Fruit fly (Drosophila melanogaster) whole organism, embryonic: ENCODE data around the gene CG13920.

ENCODE experiments used
- CG10979 ChIP-seq: fragments of 200-800 bp; sonication (Bioruptor generic); optimal IDR thresholded peaks from 2 replicates; lab custom pipeline; 2018; ENCODE audit warnings: missing biosample characterization, mild to moderate bottlenecking, missing genetic modification characterization, moderate library complexity
- CG14014 ChIP-seq: fragments of 200-800 bp; sonication (Bioruptor generic); IDR thresholded peaks from 2 replicates; pipeline ENCODE4 v1.3.6; 2022; ENCODE audit warnings: missing biosample characterization, missing genetic modification characterization
- CG15073 ChIP-seq: fragments of 200-800 bp; sonication (Bioruptor generic); optimal IDR thresholded peaks from 2 replicates; lab custom pipeline; 2016; ENCODE audit warnings: missing biosample characterization, missing genetic modification characterization
- CG1602 ChIP-seq: fragments of 200-800 bp; sonication (Bioruptor generic); optimal IDR thresholded peaks from 3 replicates; lab custom pipeline; 2016; ENCODE audit warnings: missing biosample characterization, missing genetic modification characterization
- CG17385 ChIP-seq: fragments of 200-800 bp; sonication (Bioruptor generic); optimal IDR thresholded peaks from 3 replicates; lab custom pipeline; 2018; ENCODE audit warnings: missing biosample characterization, mild to moderate bottlenecking, missing genetic modification characterization
- CG30431 ChIP-seq: fragments of 200-800 bp; sonication (Bioruptor generic); optimal IDR thresholded peaks from 2 replicates; lab custom pipeline; 2017; ENCODE audit warnings: missing biosample characterization, missing genetic modification characterization
- CG31388 ChIP-seq: fragments of 200-800 bp; sonication (Bioruptor generic); optimal IDR thresholded peaks from 2 replicates; lab custom pipeline; 2016; ENCODE audit warnings: missing biosample characterization, missing genetic modification characterization
- CG34422 ChIP-seq: fragments of 200-800 bp; sonication (Bioruptor generic); IDR thresholded peaks from 3 replicates; pipeline ENCODE4 v1.3.6; 2022; ENCODE audit warnings: missing biosample characterization, missing genetic modification characterization
- CG3847 ChIP-seq: fragments of 200-800 bp; sonication (Bioruptor generic); IDR thresholded peaks from 2 replicates; pipeline ENCODE4 v1.3.6; 2022; ENCODE audit warnings: missing biosample characterization, missing genetic modification characterization
- CG3995 ChIP-seq: fragments of 200-800 bp; sonication (Bioruptor generic); optimal IDR thresholded peaks from 3 replicates; lab custom pipeline; 2016; ENCODE audit warnings: missing biosample characterization, missing genetic modification characterization
- CG42726 ChIP-seq: fragments of 200-800 bp; sonication (Bioruptor generic); IDR thresholded peaks from 2 replicates; pipeline ENCODE4 v1.3.6; 2022; ENCODE audit warnings: missing biosample characterization, missing genetic modification characterization; ENCODE audit not compliant: partially characterized antibody
- CG5953 ChIP-seq: fragments of 200-800 bp; sonication (Bioruptor generic); IDR thresholded peaks from 2 replicates; pipeline ENCODE4 v1.3.6; 2022; ENCODE audit warnings: missing biosample characterization, missing genetic modification characterization
- CG9437 ChIP-seq: fragments of 200-800 bp; sonication (Bioruptor generic); optimal IDR thresholded peaks from 2 replicates; lab custom pipeline; 2018; ENCODE audit warnings: missing biosample characterization, mild to moderate bottlenecking, missing genetic modification characterization
- CTCF ChIP-seq: fragments of 200-800 bp; sonication (Bioruptor generic); optimal IDR thresholded peaks from 2 replicates; lab custom pipeline; 2017; ENCODE audit warnings: missing biosample characterization, mild to moderate bottlenecking, missing genetic modification characterization, moderate library complexity
- D19B ChIP-seq: fragments of 200-800 bp; sonication (Bioruptor generic); optimal IDR thresholded peaks from 2 replicates; lab custom pipeline; 2017; ENCODE audit warnings: missing biosample characterization, mild to moderate bottlenecking, missing genetic modification characterization
- Dll ChIP-seq: fragments of 200-800 bp; sonication (Bioruptor generic); IDR thresholded peaks from 4 replicates; pipeline ENCODE4 v1.3.6; 2022; ENCODE audit warnings: missing biosample characterization, missing genetic modification characterization; ENCODE audit not compliant: partially characterized antibody
- Fer2 ChIP-seq: fragments of 200-800 bp; sonication (Bioruptor generic); optimal IDR thresholded peaks from 2 replicates; lab custom pipeline; 2018; ENCODE audit warnings: missing biosample characterization, mild to moderate bottlenecking, missing genetic modification characterization, moderate library complexity
- Hmx ChIP-seq: fragments of 200-800 bp; sonication (Bioruptor generic); optimal IDR thresholded peaks from 2 replicates; lab custom pipeline; 2016; ENCODE audit warnings: missing biosample characterization, missing genetic modification characterization
- Hr51 ChIP-seq, 2 experiments: fragments of 200-800 bp; sonication (Bioruptor generic); optimal IDR thresholded peaks; 2 replicates in 1 of 2; 3 replicates in 1 of 2; lab custom pipeline; 2016 to 2018; ENCODE audit warnings: missing biosample characterization in 2 of 2, missing genetic modification characterization in 2 of 2, mild to moderate bottlenecking in 1 of 2, moderate library complexity in 1 of 2
- Mes4 ChIP-seq: fragments of 200-800 bp; sonication (Bioruptor generic); optimal IDR thresholded peaks from 2 replicates; lab custom pipeline; 2016; ENCODE audit warnings: missing biosample characterization, missing genetic modification characterization
- NfI ChIP-seq: fragments of 200-800 bp; sonication (Bioruptor generic); optimal IDR thresholded peaks from 3 replicates; lab custom pipeline; 2018; ENCODE audit warnings: missing biosample characterization, mild to moderate bottlenecking, missing genetic modification characterization, moderate library complexity
- Poxn ChIP-seq: fragments of 200-800 bp; sonication (Bioruptor generic); IDR thresholded peaks from 2 replicates; pipeline ENCODE4 v1.3.6; 2022; ENCODE audit warnings: missing biosample characterization, missing genetic modification characterization
- Six4 ChIP-seq: fragments of 200-800 bp; sonication (Bioruptor generic); optimal IDR thresholded peaks from 2 replicates; lab custom pipeline; 2016; ENCODE audit warnings: missing biosample characterization, missing genetic modification characterization
- Sry-β ChIP-seq: fragments of 200-800 bp; sonication (Bioruptor generic); optimal IDR thresholded peaks from 2 replicates; lab custom pipeline; 2018; ENCODE audit warnings: missing biosample characterization, mild to moderate bottlenecking, missing genetic modification characterization, moderate library complexity
- Vsx1 ChIP-seq: fragments of 200-800 bp; sonication (Bioruptor generic); optimal IDR thresholded peaks from 2 replicates; lab custom pipeline; 2017; ENCODE audit warnings: missing biosample characterization, mild to moderate bottlenecking, missing genetic modification characterization, missing genetic modification reagents
- al ChIP-seq: fragments of 200-800 bp; sonication (Bioruptor generic); IDR thresholded peaks from 2 replicates; pipeline ENCODE4 v1.3.6; 2022; ENCODE audit warnings: missing biosample characterization, missing genetic modification characterization
- ap ChIP-seq: fragments of 200-800 bp; sonication (Bioruptor generic); IDR thresholded peaks from 2 replicates; pipeline ENCODE4 v1.3.6; 2022; ENCODE audit warnings: missing biosample characterization, missing genetic modification characterization
- ara ChIP-seq: fragments of 200-800 bp; sonication (Bioruptor generic); IDR thresholded peaks from 2 replicates; pipeline ENCODE4 v1.3.6; 2022; ENCODE audit warnings: missing biosample characterization, missing genetic modification characterization
- bbx ChIP-seq: fragments of 200-800 bp; sonication (Bioruptor generic); IDR thresholded peaks from 2 replicates; pipeline ENCODE4 v1.3.6; 2022; ENCODE audit warnings: missing biosample characterization, missing genetic modification characterization; ENCODE audit not compliant: partially characterized antibody
- cad ChIP-seq: fragments of >200 bp; optimal IDR thresholded peaks from 2 replicates; lab custom pipeline; 2017; ENCODE audit warnings: missing biosample characterization, missing genetic modification characterization
- crc ChIP-seq: fragments of 200-800 bp; sonication (Bioruptor generic); optimal IDR thresholded peaks from 2 replicates; lab custom pipeline; 2016; ENCODE audit warnings: missing biosample characterization, missing genetic modification characterization
- crol ChIP-seq: fragments of 200-800 bp; sonication (Bioruptor generic); IDR thresholded peaks from 2 replicates; pipeline ENCODE4 v1.3.6; 2022; ENCODE audit warnings: missing biosample characterization, missing genetic modification characterization
- cwo ChIP-seq: fragments of 200-800 bp; sonication (Bioruptor generic); optimal IDR thresholded peaks from 3 replicates; lab custom pipeline; 2017; ENCODE audit warnings: missing biosample characterization, missing genetic modification characterization, mild to moderate bottlenecking, moderate library complexity, missing genetic modification reagents
- ewg ChIP-seq: fragments of 200-800 bp; sonication (Bioruptor generic); optimal IDR thresholded peaks from 3 replicates; lab custom pipeline; 2017; ENCODE audit warnings: mild to moderate bottlenecking, missing biosample characterization, missing genetic modification reagents, missing genetic modification characterization
- gro ChIP-seq: fragments of 200-800 bp; sonication (Bioruptor generic); optimal IDR thresholded peaks from 2 replicates; lab custom pipeline; 2016; ENCODE audit warnings: missing biosample characterization, missing genetic modification characterization
- gt ChIP-seq: fragments of 200-800 bp; sonication (Bioruptor generic); IDR thresholded peaks from 2 replicates; pipeline ENCODE4 v1.3.6; 2022; ENCODE audit warnings: missing biosample characterization, missing genetic modification characterization
- insv ChIP-seq, 2 experiments: fragments of 200-800 bp; sonication (Bioruptor generic); optimal IDR thresholded peaks; 3 replicates each; lab custom pipeline; 2016 to 2018; ENCODE audit warnings: missing biosample characterization in 2 of 2, missing genetic modification characterization in 2 of 2
- jigr1 ChIP-seq: fragments of 200-800 bp; sonication (Bioruptor generic); IDR thresholded peaks from 3 replicates; pipeline ENCODE4 v1.3.6; 2022; ENCODE audit warnings: missing biosample characterization, missing genetic modification characterization
- knrl ChIP-seq: fragments of 200-800 bp; sonication (Bioruptor generic); IDR thresholded peaks from 3 replicates; pipeline ENCODE4 v1.3.6; 2022; ENCODE audit warnings: missing biosample characterization, missing genetic modification characterization; ENCODE audit not compliant: partially characterized antibody
- lola ChIP-seq, 3 experiments: fragments of >200 bp in 2 of 3; fragments of 200-800 bp in 1 of 3; sonication (Bioruptor generic) in 1 of 3; optimal IDR thresholded peaks; 2 replicates each; lab custom pipeline; 2017 to 2019; ENCODE audit warnings: missing biosample characterization in 3 of 3, missing genetic modification characterization in 3 of 3, mild to moderate bottlenecking in 1 of 3, moderate library complexity in 1 of 3
- oc ChIP-seq: fragments of 200-800 bp; sonication (Bioruptor generic); optimal IDR thresholded peaks from 2 replicates; lab custom pipeline; 2018; ENCODE audit warnings: missing biosample characterization, mild to moderate bottlenecking, missing genetic modification characterization, moderate library complexity
- onecut ChIP-seq: fragments of 200-800 bp; sonication (Bioruptor generic); IDR thresholded peaks from 2 replicates; pipeline ENCODE4 v1.3.6; 2022; ENCODE audit warnings: missing biosample characterization, missing genetic modification characterization
- p53 ChIP-seq: fragments of 200-800 bp; sonication (Bioruptor generic); optimal IDR thresholded peaks from 2 replicates; lab custom pipeline; 2016; ENCODE audit warnings: missing biosample characterization, missing genetic modification characterization
- peb ChIP-seq: fragments of 200-800 bp; sonication (Bioruptor generic); IDR thresholded peaks from 2 replicates; pipeline ENCODE4 v1.3.6; 2022; ENCODE audit warnings: missing biosample characterization, missing genetic modification characterization
- row ChIP-seq: fragments of 200-800 bp; sonication (Bioruptor generic); IDR thresholded peaks from 3 replicates; pipeline ENCODE4 v1.3.6; 2022; ENCODE audit warnings: missing biosample characterization, missing genetic modification characterization
- run ChIP-seq: fragments of 200-800 bp; sonication (Bioruptor generic); optimal IDR thresholded peaks from 3 replicates; lab custom pipeline; 2018; ENCODE audit warnings: missing biosample characterization, mild to moderate bottlenecking, missing genetic modification characterization
- sqz ChIP-seq: fragments of 200-800 bp; sonication (Bioruptor generic); optimal IDR thresholded peaks from 3 replicates; lab custom pipeline; 2018; ENCODE audit warnings: missing biosample characterization, mild to moderate bottlenecking, missing genetic modification characterization
- ttk ChIP-seq: fragments of 200-800 bp; sonication (Bioruptor generic); IDR thresholded peaks from 2 replicates; pipeline ENCODE4 v2.1.2; 2022; ENCODE audit warnings: missing biosample characterization, missing genetic modification characterization
- usp ChIP-seq: fragments of >200 bp; optimal IDR thresholded peaks from 2 replicates; lab custom pipeline; 2017; ENCODE audit warnings: missing biosample characterization, missing genetic modification characterization
- zen ChIP-seq: fragments of 200-800 bp; sonication (Bioruptor generic); optimal IDR thresholded peaks from 3 replicates; lab custom pipeline; 2018; ENCODE audit warnings: missing biosample characterization, mild to moderate bottlenecking, missing genetic modification characterization, moderate library complexity
- zen2 ChIP-seq: fragments of 200-800 bp; sonication (Bioruptor generic); IDR thresholded peaks from 3 replicates; pipeline ENCODE4 v1.3.6; 2022; ENCODE audit warnings: missing biosample characterization, missing genetic modification characterization; ENCODE audit not compliant: partially characterized antibody

Gene CG13920

dm6 chr3L:1668504-1668903 is 19.8 kb downstream of the CG13920 start, which contains the start of gene RpL23A (continued):
- TF ChIP-seq CG17385 (GFP tag; lab: Kevin White, UChicago) (peak; percentile 89), CG3995 (GFP tag; lab: Kevin White, UChicago) (peak; percentile 81), ap (GFP tag; lab: Robert Waterston, UW) (peak; percentile 85), CG31388 (GFP tag; lab: Kevin White, UChicago) (peak; percentile 83), crc (GFP tag; lab: Kevin White, UChicago) (peak; percentile 95), knrl (GFP tag; lab: Robert Waterston, UW) (peak; percentile 72), al (GFP tag; lab: Robert Waterston, UW) (peak; percentile 91), insv (GFP tag; optimal IDR thresholded peaks at IDR 0.05; lab: Kevin White, UChicago) (peak in 1 of 2 experiments; percentile 84), CG5953 (GFP tag; lab: Robert Waterston, UW) (peak; percentile 90), crol (GFP tag; lab: Robert Waterston, UW) (peak; percentile 58), lola (GFP tag; optimal IDR thresholded peaks at IDR 0.05; lab: Kevin White, UChicago) (peak in 1 of 3 experiments; percentile 70), CG15073 (GFP tag; lab: Kevin White, UChicago) (peak; percentile 22), Fer2 (peak; percentile 92), CG10979 (tag; lab: Kevin White, UChicago) (peak; percentile 86), gro (peak; percentile 97), bbx (GFP tag; lab: Robert Waterston, UW) (peak; percentile 41; the same call in 1 of the 2 replicates), onecut (GFP tag; lab: Robert Waterston, UW) (peak; percentile 93), D19B (GFP tag; lab: Kevin White, UChicago) (peak; percentile 82), jigr1 (GFP tag; lab: Robert Waterston, UW) (0 out of 3 replicates have a peak, but pooled peaks have one; percentile 24), peb (peak; percentile 82), run (tag; lab: Kevin White, UChicago) (peak; percentile 70), Mes4 (GFP tag; lab: Kevin White, UChicago) (peak; percentile 99), Vsx1 (GFP tag; lab: Kevin White, UChicago) (peak; percentile 98), ewg (GFP tag; lab: Kevin White, UChicago) (peak; percentile 93), CG34422 (GFP tag; lab: Robert Waterston, UW) (peak; percentile 93), oc (peak; percentile 88), CTCF (GFP tag; lab: Kevin White, UChicago) (peak; percentile 65), Hr51 (GFP tag; optimal IDR thresholded peaks at IDR 0.05; lab: Kevin White, UChicago) (peak; percentile 79 to 97), Dll (GFP tag; lab: Robert Waterston, UW) (no peak), cwo (peak; percentile 82), CG9437 (peak; percentile 80), Six4 (GFP tag; lab: Kevin White, UChicago) (peak; percentile 90), CG3847 (GFP tag; lab: Robert Waterston, UW) (peak; percentile 99), NfI (peak; percentile 97), CG14014 (GFP tag; lab: Robert Waterston, UW) (peak; percentile 94), gt (GFP tag; lab: Robert Waterston, UW) (peak; percentile 90), zen (peak; percentile 90), row (peak; percentile 73), zen2 (GFP tag; lab: Robert Waterston, UW) (no peak), sqz (no peak), p53 (GFP tag; lab: Kevin White, UChicago) (peak; percentile 97), ttk (GFP tag; lab: Robert Waterston, UW) (peak; percentile 94), usp (GFP tag; lab: Kevin White, UChicago) (no peak), CG1602 (GFP tag; lab: Kevin White, UChicago) (peak; percentile 88), Poxn (peak; percentile 63), cad (no peak), CG42726 (GFP tag; lab: Robert Waterston, UW) (peak; percentile 83), ara (GFP tag; lab: Robert Waterston, UW) (peak; percentile 90), CG30431 (GFP tag; lab: Kevin White, UChicago) (peak; percentile 95), Sry-β (peak; percentile 52), Hmx (GFP tag; lab: Kevin White, UChicago) (peak; percentile 70)
